Worm (Caenorhabditis elegans): ENCODE results near the gene B0524.6.
A peak's percentile ranks its signal among the peaks of the same experiment; 100 is the strongest.

Gene B0524.6

ce11 chrIII:1905589-1905988, at the start of gene B0524.6, which contains the start of gene pqn-41:
Gene B0524.6 (minus strand): TSS chrIII:1905640.
Gene pqn-41 (plus strand): TSS chrIII:1905958.
- TF ChIP-seq lir-3 (tag; optimal IDR thresholded peaks at IDR 0.05; ENCODE audit: poor library complexity) (no peak), efl-1 (optimal IDR thresholded peaks at IDR 0.05) (peak; percentile 53 to 68), efl-1 (GFP tag; optimal IDR thresholded peaks at IDR 0.05 in 1 of 2) (peak; percentile 79 to 94), nhr-85 (tag) (peak; percentile 80), unc-98 (GFP tag; IDR thresholded peaks at IDR 0.05) (no peak), ceh-88 (GFP tag; IDR thresholded peaks at IDR 0.05) (no peak), ztf-4 (tag; optimal IDR thresholded peaks at IDR 0.05) (no peak), fkh-8 (tag; optimal IDR thresholded peaks at IDR 0.05) (peak; percentile 58), lin-15B (tag; optimal IDR thresholded peaks at IDR 0.05) (peak; percentile 63), C16A3.4 (tag; optimal IDR thresholded peaks at IDR 0.05) (peak; percentile 25), tbx-2 (tag; optimal IDR thresholded peaks at IDR 0.05) (peak; percentile 51), lin-13 (GFP tag; optimal IDR thresholded peaks at IDR 0.05) (peak; percentile 64), Y116A8C.19 (tag; optimal IDR thresholded peaks at IDR 0.05; ENCODE audit: borderline replicate concordance) (no peak), fkh-4 (tag; optimal IDR thresholded peaks at IDR 0.05; ENCODE audit: borderline replicate concordance) (no peak), sup-37 (GFP tag; optimal IDR thresholded peaks at IDR 0.05) (no peak), elt-2 (tag; optimal IDR thresholded peaks at IDR 0.05) (no peak), pqm-1 (tag; optimal IDR thresholded peaks at IDR 0.05) (no peak), pag-3 (tag; optimal IDR thresholded peaks at IDR 0.05; ENCODE audit: borderline replicate concordance, insufficient read depth) (no peak), blmp-1 (tag; optimal IDR thresholded peaks at IDR 0.05) (peak; percentile 63), nhr-90 (tag; optimal IDR thresholded peaks at IDR 0.05; ENCODE audit: poor library complexity) (no peak), nhr-84 (tag; optimal IDR thresholded peaks at IDR 0.05) (no peak), rnt-1 (tag; optimal IDR thresholded peaks at IDR 0.05) (no peak), unc-86 (tag; optimal IDR thresholded peaks at IDR 0.05) (peak; percentile 58), mef-2 (tag; optimal IDR thresholded peaks at IDR 0.05) (no peak), lsy-2 (tag; optimal IDR thresholded peaks at IDR 0.05) (peak; percentile 83 to 87), dpl-1 (GFP tag; optimal IDR thresholded peaks at IDR 0.05) (peak; percentile 65 to 81 (median 69)), nhr-11 (tag; optimal IDR thresholded peaks at IDR 0.05) (no peak), lin-35 (GFP tag; optimal IDR thresholded peaks at IDR 0.05) (peak; percentile 71 to 76), nhr-77 (tag; optimal IDR thresholded peaks at IDR 0.05) (no peak), skn-1 (tag; optimal IDR thresholded peaks at IDR 0.05) (peak; percentile 86), nhr-20 (tag; optimal IDR thresholded peaks at IDR 0.05) (no peak), swsn-7 (tag; optimal IDR thresholded peaks at IDR 0.05) (no peak), sox-4 (tag; optimal IDR thresholded peaks at IDR 0.05) (no peak), hlh-4 (tag; optimal IDR thresholded peaks at IDR 0.05) (no peak), zag-1 (tag; optimal IDR thresholded peaks at IDR 0.05) (no peak), tlp-1 (tag; optimal IDR thresholded peaks at IDR 0.05) (no peak), irx-1 (tag; optimal IDR thresholded peaks at IDR 0.05) (no peak), aha-1 (tag; optimal IDR thresholded peaks at IDR 0.05) (no peak), mep-1 (tag; optimal IDR thresholded peaks at IDR 0.05) (peak; percentile 84), ceh-82 (tag; optimal IDR thresholded peaks at IDR 0.05) (peak; percentile 68 to 80 (median 72)), ceh-63 (GFP tag; optimal IDR thresholded peaks at IDR 0.05) (no peak), ceh-8 (GFP tag; optimal IDR thresholded peaks at IDR 0.05) (peak; percentile 25), C34B4.2 (tag; optimal IDR thresholded peaks at IDR 0.05) (no peak), ztf-11 (tag; optimal IDR thresholded peaks at IDR 0.05) (peak in 1 of 2 experiments; percentile 5), aly-2 (tag; optimal IDR thresholded peaks at IDR 0.05) (no peak), unc-62 (GFP tag; optimal IDR thresholded peaks at IDR 0.05) (no peak), efl-3 (GFP tag; optimal IDR thresholded peaks at IDR 0.05) (no peak), nhr-12 (tag; optimal IDR thresholded peaks at IDR 0.05) (no peak), unc-130 (tag; optimal IDR thresholded peaks at IDR 0.05) (peak; percentile 75), fkh-10 (GFP tag; optimal IDR thresholded peaks at IDR 0.05) (no peak), nhr-237 (tag; optimal IDR thresholded peaks at IDR 0.05) (no peak), lin-14 (GFP tag; optimal IDR thresholded peaks at IDR 0.05) (no peak), isw-1 (GFP tag; IDR thresholded peaks at IDR 0.05) (peak; percentile 54), dsc-1 (tag; optimal IDR thresholded peaks at IDR 0.05) (no peak)

Data from whole organism, L1 larva.